Worm (Caenorhabditis elegans) whole organism, young adult: Measurements from ENCODE around the gene Y27F2A.11.

Source experiments
- F10E7.11 ChIP-seq: sonication (generic microtip); optimal IDR thresholded peaks from 2 replicates; lab custom pipeline; 2017; ENCODE audit warnings: mild to moderate bottlenecking, missing genetic modification characterization, moderate library complexity, missing compliant biosample characterization
- Y53F4B.3 ChIP-seq: fragments of 200-800 bp; sonication (Bioruptor generic); IDR thresholded peaks from 2 replicates; pipeline ENCODE4 v1.3.6; 2022; ENCODE audit warnings: missing genetic modification reagents, missing genetic modification characterization, missing compliant biosample characterization
- Y67H2A.10 ChIP-seq: fragments of 200-800 bp; sonication (Bioruptor generic); conservative IDR thresholded peaks from 2 replicates; pipeline ENCODE4 v1.3.6; 2022; ENCODE audit warnings: missing genetic modification reagents, missing genetic modification characterization, missing compliant biosample characterization
- aptf-3 ChIP-seq: fragments of 200-800 bp; sonication (Bioruptor generic); IDR thresholded peaks from 2 replicates; pipeline ENCODE4 v1.3.6; 2022; ENCODE audit warnings: missing genetic modification characterization, missing compliant biosample characterization
- ceh-27 ChIP-seq: fragments of 200-800 bp; sonication (Bioruptor generic); optimal IDR thresholded peaks from 2 replicates; lab custom pipeline; 2018; ENCODE audit warnings: mild to moderate bottlenecking, missing genetic modification characterization, moderate library complexity, missing compliant biosample characterization
- fkh-3 ChIP-seq: sonication (generic microtip); optimal IDR thresholded peaks from 2 replicates; lab custom pipeline; 2016; ENCODE audit warnings: mild to moderate bottlenecking, missing genetic modification characterization, missing compliant biosample characterization
- him-1 ChIP-seq: sonication (generic microtip); optimal IDR thresholded peaks from 2 replicates; lab custom pipeline; 2016; ENCODE audit warnings: missing genotype, missing genetic modification reagents, missing genetic modification characterization, missing compliant biosample characterization
- nfyb-1 ChIP-seq: fragments of 200-800 bp; sonication (Bioruptor generic); IDR thresholded peaks from 2 replicates; pipeline ENCODE4 v1.3.6; 2022; ENCODE audit warnings: missing genetic modification reagents, missing genetic modification characterization, missing compliant biosample characterization
- nhr-80 ChIP-seq: sonication (generic microtip); optimal IDR thresholded peaks from 2 replicates; lab custom pipeline; 2016; ENCODE audit warnings: missing genetic modification characterization, missing compliant biosample characterization
- snpc-4 ChIP-seq, 5 experiments: fragments of 150-350 bp in 1 of 5; sonication (generic microtip) in 4 of 5; optimal IDR thresholded peaks; 2 replicates each; lab custom pipeline; 2014 to 2018; ENCODE audit warnings: missing genetic modification characterization in 5 of 5, missing biosample characterization in 3 of 5, antibody characterized with exemption in 2 of 5, mild to moderate bottlenecking in 2 of 5, missing compliant biosample characterization in 2 of 5, missing genotype in 2 of 5, moderate library complexity in 2 of 5, missing genetic modification reagents in 1 of 5
- unc-130 ChIP-seq: sonication (generic microtip); optimal IDR thresholded peaks from 2 replicates; lab custom pipeline; 2016; ENCODE audit warnings: missing genetic modification reagents, missing genetic modification characterization, missing compliant biosample characterization

- TF ChIP-seq unc-130 (no peak), fkh-3 (tag; lab: Kevin White, UChicago) (no peak), snpc-4 (GFP tag; optimal IDR thresholded peaks at IDR 0.05; lab: Kevin White, UChicago) (no peak), snpc-4 (tag; optimal IDR thresholded peaks at IDR 0.05; lab: Kevin White, UChicago) (no peak), him-1 (no peak), Y53F4B.3 (GFP tag; lab: Robert Waterston, UW) (no peak), nhr-80 (tag; lab: Kevin White, UChicago) (no peak), Y67H2A.10 (no peak), aptf-3 (GFP tag; lab: Robert Waterston, UW) (no peak), nfyb-1 (GFP tag; lab: Robert Waterston, UW) (no peak), F10E7.11 (tag; lab: Kevin White, UChicago) (no peak), ceh-27 (GFP tag; lab: Kevin White, UChicago) (no peak)
Measured at ce11 chrII:3220723-3221122, 31.6 kb downstream of the Y27F2A.11 start, which contains the start of gene ZC239.22.
